Fruit fly (Drosophila melanogaster) whole organism, wandering third instar larva: ENCODE measurements around the gene sick.

Experiments
- CG32264 ChIP-seq: fragments of 200-800 bp; sonication (Bioruptor generic); optimal IDR thresholded peaks from 2 replicates; lab custom pipeline; 2016; ENCODE audit warnings: missing biosample characterization, missing genetic modification characterization
- CG9705 ChIP-seq: fragments of 200-800 bp; sonication (Bioruptor generic); optimal IDR thresholded peaks from 2 replicates; lab custom pipeline; 2018; ENCODE audit warnings: missing biosample characterization, mild to moderate bottlenecking, missing genetic modification characterization
- CrebA ChIP-seq: fragments of 200-800 bp; sonication (Bioruptor generic); optimal IDR thresholded peaks from 2 replicates; lab custom pipeline; 2016; ENCODE audit warnings: missing biosample characterization, mild to moderate bottlenecking, missing genetic modification characterization, borderline replicate concordance
- Dif ChIP-seq: fragments of 200-275, 200-300 bp; sonication (Bioruptor generic); optimal IDR thresholded peaks from 2 replicates; lab custom pipeline; 2018; ENCODE audit warnings: missing biosample characterization, missing genetic modification characterization; ENCODE audit not compliant: partially characterized antibody
- GATAd ChIP-seq: sonication (Bioruptor generic); optimal IDR thresholded peaks from 2 replicates; lab custom pipeline; 2016; ENCODE audit warnings: missing biosample characterization, missing genetic modification characterization
- HLH106 ChIP-seq: fragments of 200-800 bp; optimal IDR thresholded peaks from 3 replicates; lab custom pipeline; 2019; ENCODE audit warnings: missing biosample characterization, mild to moderate bottlenecking, missing genetic modification characterization, moderate library complexity
- Hnf4 ChIP-seq: fragments of 200-800 bp; sonication (Bioruptor generic); optimal IDR thresholded peaks from 2 replicates; lab custom pipeline; 2016; ENCODE audit warnings: missing biosample characterization, mild to moderate bottlenecking, missing genetic modification characterization
- Hr78 ChIP-seq: fragments of >200 bp; optimal IDR thresholded peaks from 2 replicates; lab custom pipeline; 2017; ENCODE audit warnings: missing biosample characterization, missing genetic modification characterization
- Jra ChIP-seq: sonication (Bioruptor generic); optimal IDR thresholded peaks from 2 replicates; lab custom pipeline; 2016; ENCODE audit warnings: missing biosample characterization, missing genetic modification characterization
- Myc ChIP-seq: fragments of >200 bp; optimal IDR thresholded peaks from 2 replicates; lab custom pipeline; 2017
- N ChIP-seq: fragments of >200 bp; optimal IDR thresholded peaks from 2 replicates; lab custom pipeline; 2018; ENCODE audit warnings: missing biosample characterization, missing external identifiers, missing genetic modification characterization
- OdsH ChIP-seq: fragments of 200-800 bp; sonication (Bioruptor generic); optimal IDR thresholded peaks from 2 replicates; lab custom pipeline; 2016; ENCODE audit warnings: missing biosample characterization, mild to moderate bottlenecking, missing genetic modification characterization
- Sp1 ChIP-seq: fragments of 200-800 bp; sonication (Bioruptor generic); optimal IDR thresholded peaks from 3 replicates; lab custom pipeline; 2019; ENCODE audit warnings: missing biosample characterization, mild to moderate bottlenecking, missing genetic modification characterization, moderate library complexity
- Vsx2 ChIP-seq: fragments of 200-300, 225-300 bp; sonication (Bioruptor generic); optimal IDR thresholded peaks from 2 replicates; lab custom pipeline; 2018; ENCODE audit warnings: missing biosample characterization, missing genetic modification characterization; ENCODE audit not compliant: partially characterized antibody
- br ChIP-seq: fragments of 200-800 bp; sonication (Bioruptor generic); optimal IDR thresholded peaks from 2 replicates; lab custom pipeline; 2016; ENCODE audit warnings: missing biosample characterization, missing genetic modification characterization
- dl ChIP-seq, 2 experiments: fragments of 175-275, 200-275 bp in 1 of 2; fragments of 200-275 bp in 1 of 2; sonication (Bioruptor generic); optimal IDR thresholded peaks; lab custom pipeline; 2018; ENCODE audit warnings: mild to moderate bottlenecking in 2 of 2, missing biosample characterization in 2 of 2, missing genetic modification characterization in 2 of 2, moderate library complexity in 2 of 2; ENCODE audit not compliant: partially characterized antibody in 2 of 2, insufficient read depth in 1 of 2
- dmrt93B ChIP-seq: fragments of 200-800 bp; sonication (Bioruptor generic); optimal IDR thresholded peaks from 2 replicates; lab custom pipeline; 2018; ENCODE audit warnings: missing biosample characterization, mild to moderate bottlenecking, missing genetic modification characterization
- dsf ChIP-seq: sonication (Bioruptor generic); optimal IDR thresholded peaks from 2 replicates; lab custom pipeline; 2016; ENCODE audit warnings: missing biosample characterization, missing genetic modification characterization, borderline replicate concordance
- ey ChIP-seq: fragments of 200-800 bp; sonication (Bioruptor generic); optimal IDR thresholded peaks from 2 replicates; lab custom pipeline; 2016; ENCODE audit warnings: missing biosample characterization, missing genetic modification characterization
- foxo ChIP-seq, 2 experiments: fragments of 200-800 bp; sonication (Bioruptor generic); optimal IDR thresholded peaks; 2 replicates in 1 of 2; 3 replicates in 1 of 2; lab custom pipeline; 2016 to 2017; ENCODE audit warnings: missing biosample characterization in 2 of 2, missing genetic modification characterization in 2 of 2
- fru ChIP-seq: fragments of 200-800 bp; sonication (Bioruptor generic); optimal IDR thresholded peaks from 3 replicates; lab custom pipeline; 2016; ENCODE audit warnings: missing biosample characterization, mild to moderate bottlenecking, missing genetic modification characterization
- h ChIP-seq: fragments of 200-800 bp; sonication (Bioruptor generic); optimal IDR thresholded peaks from 3 replicates; lab custom pipeline; 2016; ENCODE audit warnings: missing biosample characterization, mild to moderate bottlenecking, missing genetic modification characterization
- lola ChIP-seq: fragments of >200 bp; optimal IDR thresholded peaks from 2 replicates; lab custom pipeline; 2017; ENCODE audit warnings: missing biosample characterization, missing genetic modification characterization
- pan ChIP-seq: fragments of >200 bp; optimal IDR thresholded peaks from 2 replicates; lab custom pipeline; 2017
- psq ChIP-seq: fragments of 200-800 bp; sonication (Bioruptor generic); optimal IDR thresholded peaks from 3 replicates; lab custom pipeline; 2017; ENCODE audit warnings: missing biosample characterization, mild to moderate bottlenecking, missing genetic modification characterization, moderate library complexity
- rgr ChIP-seq: fragments of 200-800 bp; sonication (Bioruptor generic); optimal IDR thresholded peaks from 3 replicates; lab custom pipeline; 2016; ENCODE audit warnings: missing biosample characterization, mild to moderate bottlenecking, missing genetic modification characterization
- sage ChIP-seq: fragments of 200-800 bp; sonication (Bioruptor generic); optimal IDR thresholded peaks from 2 replicates; lab custom pipeline; 2016; ENCODE audit warnings: missing biosample characterization, mild to moderate bottlenecking, missing genetic modification characterization
- sv ChIP-seq: fragments of 200-800 bp; sonication (Bioruptor generic); optimal IDR thresholded peaks from 3 replicates; lab custom pipeline; 2016; ENCODE audit warnings: missing biosample characterization, missing genetic modification characterization
- tai ChIP-seq: sonication (Bioruptor generic); optimal IDR thresholded peaks from 2 replicates; lab custom pipeline; 2016; ENCODE audit warnings: missing biosample characterization, missing genetic modification characterization
- woc ChIP-seq: sonication (Bioruptor generic); optimal IDR thresholded peaks from 2 replicates; lab custom pipeline; 2016; ENCODE audit warnings: missing biosample characterization, mild to moderate bottlenecking, missing genetic modification characterization

The sick gene

DNA sequence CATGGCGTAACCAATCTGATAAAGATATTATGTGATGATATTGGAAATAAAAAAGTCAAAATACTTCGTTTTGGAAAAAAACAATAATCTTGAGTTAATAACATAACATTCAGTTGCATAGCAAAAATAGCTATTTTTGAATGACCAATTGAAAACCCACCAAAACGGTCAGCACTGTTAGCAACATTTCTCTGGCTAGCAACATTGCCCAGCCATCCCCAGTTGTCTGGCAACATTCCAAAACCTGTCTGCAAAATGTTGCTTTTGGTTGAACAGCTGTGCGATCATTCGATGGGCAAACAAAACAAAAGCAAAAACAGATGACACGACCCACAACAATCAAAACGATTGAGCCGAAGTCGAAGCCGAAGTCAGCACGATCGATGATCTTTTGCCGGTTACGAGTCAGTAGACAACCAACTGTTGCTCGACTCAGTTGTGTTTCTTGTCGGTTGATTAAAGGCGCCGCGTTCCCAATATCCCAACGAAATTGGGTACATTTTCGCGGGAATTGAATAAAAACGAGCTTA lies 69.4 kb downstream of the sick start (continued):
- TF ChIP-seq CG32264 (GFP tag; lab: Kevin White, UChicago) = peak; percentile 22
- peak; percentile 96 for TF ChIP-seq sv (GFP tag; lab: Kevin White, UChicago)

DNA sequence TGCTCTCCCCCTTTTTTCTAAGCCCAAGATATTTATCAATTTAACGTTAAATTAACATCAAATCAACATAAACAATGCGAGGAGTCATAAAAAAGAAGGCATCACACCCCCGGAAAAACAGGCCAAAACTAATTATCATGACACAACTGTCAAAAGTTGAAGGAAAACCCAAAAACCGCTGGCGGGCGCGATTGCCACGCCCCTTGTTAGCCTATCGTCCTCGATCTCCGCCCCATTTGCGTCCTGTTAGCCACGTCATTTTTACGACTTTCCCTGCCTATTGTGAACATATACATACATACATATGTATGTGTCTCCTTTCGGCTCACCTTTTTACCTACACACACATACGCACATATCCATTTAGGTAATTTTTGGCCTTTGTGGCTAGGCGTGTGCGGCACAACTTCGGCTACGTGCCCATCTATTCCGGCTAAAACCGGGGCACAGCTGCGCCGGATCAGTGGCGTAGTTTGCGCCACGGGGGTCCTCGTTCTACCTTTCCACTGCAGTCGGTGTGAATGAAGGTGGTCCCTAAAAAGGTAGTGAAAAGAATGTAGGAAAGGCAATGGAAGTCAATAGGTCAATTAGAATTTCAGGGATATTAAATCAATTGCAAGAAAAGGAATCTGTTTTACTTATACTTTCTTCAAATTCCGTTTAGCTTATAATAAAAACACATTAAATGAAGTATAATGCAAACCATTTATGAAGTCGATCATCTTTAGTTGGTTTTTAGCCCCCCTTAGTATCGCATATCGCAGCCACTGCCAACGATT lies 70.6 kb downstream of the sick start:
- TF ChIP-seq psq (GFP tag; lab: Kevin White, UChicago) (no peak), dl (GFP tag; optimal IDR thresholded peaks at IDR 0.05; lab: Kevin White, UChicago; ENCODE audit: insufficient read depth in 1 of 2, partially characterized antibody in 2 of 2) (no peak), GATAd (GFP tag; lab: Kevin White, UChicago) (no peak), Jra (GFP tag; lab: Kevin White, UChicago) (no peak)

DNA sequence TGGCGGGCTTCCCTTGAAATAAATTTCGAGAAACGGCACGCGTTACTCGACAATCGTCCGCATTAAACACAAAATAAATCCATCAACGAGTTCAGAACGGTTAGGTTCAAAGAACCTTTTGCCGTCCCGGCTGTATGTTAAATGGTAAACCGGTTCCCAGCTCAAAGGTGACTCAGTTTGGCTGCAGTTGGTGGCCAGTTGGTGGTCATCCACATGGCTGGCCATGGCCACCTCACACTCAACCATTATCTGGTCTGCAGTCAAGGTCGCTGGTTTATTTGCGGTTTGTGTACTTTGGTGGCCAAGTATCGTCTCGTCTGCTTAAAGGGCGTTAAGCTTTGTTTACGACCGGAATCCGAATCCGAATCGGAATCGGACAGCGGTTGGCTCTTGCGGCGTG lies 73.3 kb downstream of the sick start:
- TF ChIP-seq sage (no peak), sv (GFP tag; lab: Kevin White, UChicago) (no peak), dsf (no peak), dl (GFP tag; optimal IDR thresholded peaks at IDR 0.05; lab: Kevin White, UChicago; ENCODE audit: insufficient read depth in 1 of 2, partially characterized antibody in 2 of 2) (no peak), ey (GFP tag; lab: Kevin White, UChicago) (no peak), pan (lab: Kevin White, UChicago) (no peak), tai (GFP tag; lab: Kevin White, UChicago) (no peak), h (GFP tag; lab: Kevin White, UChicago) (no peak), CG9705 (GFP tag; lab: Kevin White, UChicago) (no peak), Dif (GFP tag; lab: Kevin White, UChicago) (no peak), foxo (GFP tag; optimal IDR thresholded peaks at IDR 0.05; lab: Kevin White, UChicago) (no peak)
- TF ChIP-seq, all 38 proteins: peak for 0

DNA sequence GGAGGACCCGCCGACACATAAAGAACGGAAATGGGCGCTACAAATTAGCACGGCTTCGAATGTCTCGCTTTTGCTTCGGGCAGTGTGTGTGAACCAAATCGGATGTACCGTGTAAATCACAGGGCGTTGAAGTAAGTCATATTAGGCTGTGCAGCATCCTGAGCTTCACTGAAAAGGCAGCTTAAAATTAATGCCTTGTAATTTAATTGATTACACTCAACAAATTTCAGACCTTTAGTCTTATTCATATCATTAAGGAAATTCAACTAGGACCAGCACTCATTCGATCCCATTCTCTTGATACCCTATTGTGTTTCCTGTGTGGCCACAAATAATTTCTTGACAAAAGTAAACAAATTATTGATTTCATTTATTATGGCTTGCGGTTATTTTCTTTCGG lies 73.8 kb downstream of the sick start:
- TF ChIP-seq sage = peak; percentile 48
- peak; percentile 82 for TF ChIP-seq HLH106
- peak; percentile 59 to 91 for TF ChIP-seq foxo (GFP tag; optimal IDR thresholded peaks at IDR 0.05; lab: Kevin White, UChicago)
- peak; percentile 3 for TF ChIP-seq GATAd (GFP tag; lab: Kevin White, UChicago)
- peak; percentile 81 for TF ChIP-seq rgr (GFP tag; lab: Kevin White, UChicago)
- TF ChIP-seq h (GFP tag; lab: Kevin White, UChicago) = peak; percentile 91
- peak; percentile 78 for TF ChIP-seq psq (GFP tag; lab: Kevin White, UChicago)
- TF ChIP-seq lola = no peak
- peak; percentile 82 for TF ChIP-seq ey (GFP tag; lab: Kevin White, UChicago)
- peak; percentile 79 for TF ChIP-seq woc (GFP tag; lab: Kevin White, UChicago)
- no peak for TF ChIP-seq Dif (GFP tag; lab: Kevin White, UChicago)
- TF ChIP-seq Sp1 = peak; percentile 73
- peak; percentile 76 for TF ChIP-seq CG32264 (GFP tag; lab: Kevin White, UChicago)
- no peak for TF ChIP-seq dsf
- peak; percentile 77 for TF ChIP-seq dmrt93B
- TF ChIP-seq Hnf4 (GFP tag; lab: Kevin White, UChicago) = peak; percentile 72
- peak; percentile 81 for TF ChIP-seq OdsH (GFP tag; lab: Kevin White, UChicago)
- no peak for TF ChIP-seq CG9705 (GFP tag; lab: Kevin White, UChicago)
- peak; percentile 57 for TF ChIP-seq pan (lab: Kevin White, UChicago)
- TF ChIP-seq N (GFP tag; lab: Kevin White, UChicago) = no peak
- TF ChIP-seq fru = peak; percentile 88
- TF ChIP-seq br (GFP tag; lab: Kevin White, UChicago) = peak; percentile 80
- peak; percentile 4 for TF ChIP-seq tai (GFP tag; lab: Kevin White, UChicago)
- TF ChIP-seq, all 38 proteins: peak for 18

DNA sequence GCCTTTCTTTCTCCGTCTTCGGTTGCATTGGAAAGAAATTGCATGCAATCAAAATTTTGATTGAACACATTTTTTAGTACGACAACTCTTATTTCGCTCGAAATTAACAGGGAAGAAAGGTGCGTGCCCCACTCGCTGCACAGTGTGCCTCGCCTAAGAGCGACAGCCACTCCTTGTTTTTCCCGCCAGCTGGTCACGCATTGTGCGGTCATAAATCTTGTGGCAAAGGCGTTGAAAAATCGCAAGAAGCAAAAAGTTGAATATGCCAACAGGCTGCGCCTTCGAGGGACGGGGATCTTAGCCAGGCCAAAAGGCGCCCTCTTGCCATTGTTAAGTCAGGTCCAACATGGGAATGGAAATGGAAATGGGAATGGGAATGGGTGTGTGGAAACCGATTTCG lies 75.9 kb downstream of the sick start:
- TF ChIP-seq Hr78 (no peak), Vsx2 (GFP tag; lab: Kevin White, UChicago) (no peak), CrebA (GFP tag; lab: Kevin White, UChicago) (no peak), Myc (lab: Kevin White, UChicago) (no peak), dl (GFP tag; optimal IDR thresholded peaks at IDR 0.05; lab: Kevin White, UChicago; ENCODE audit: insufficient read depth in 1 of 2, partially characterized antibody in 2 of 2) (no peak)
